Worm (Caenorhabditis elegans) whole organism, young adult: ENCODE measurements around the gene sprr-2.
A peak's percentile ranks its signal among the peaks of the same experiment; 100 is the strongest.

Experiments
- B0019.2 ChIP-seq: fragments of 200-800 bp; sonication (Bioruptor generic); conservative IDR thresholded peaks from 2 replicates; pipeline ENCODE4 v1.3.6; 2022; ENCODE audit warnings: missing genetic modification reagents, missing genetic modification characterization, missing compliant biosample characterization
- B0336.3 ChIP-seq: fragments of 200-800 bp; sonication (Bioruptor generic); IDR thresholded peaks from 2 replicates; pipeline ENCODE4 v1.3.6; 2022; ENCODE audit warnings: missing genetic modification characterization, missing compliant biosample characterization
- F49E8.2 ChIP-seq: sonication (generic microtip); optimal IDR thresholded peaks from 3 replicates; lab custom pipeline; 2017; ENCODE audit warnings: missing genetic modification characterization, mild to moderate bottlenecking, missing compliant biosample characterization, antibody characterized with exemption, moderate library complexity; ENCODE audit not compliant: insufficient read depth
- F57C9.4 ChIP-seq: sonication (generic microtip); optimal IDR thresholded peaks from 2 replicates; lab custom pipeline; 2017; ENCODE audit warnings: mild to moderate bottlenecking, missing genetic modification characterization, missing compliant biosample characterization
- K11D2.4 ChIP-seq: fragments of 200-800 bp; sonication (Bioruptor generic); IDR thresholded peaks from 2 replicates; pipeline ENCODE4 v1.3.6; 2022; ENCODE audit warnings: missing genetic modification reagents, missing genetic modification characterization, missing compliant biosample characterization
- K12H6.12 ChIP-seq: fragments of 200-800 bp; sonication (Bioruptor generic); optimal IDR thresholded peaks from 2 replicates; lab custom pipeline; 2018; ENCODE audit warnings: mild to moderate bottlenecking, missing genetic modification characterization, missing compliant biosample characterization
- T26A5.8 ChIP-seq: sonication (generic microtip); optimal IDR thresholded peaks from 2 replicates; lab custom pipeline; 2016; ENCODE audit warnings: missing genetic modification characterization, missing compliant biosample characterization
- Y79H2A.3 ChIP-seq: fragments of 200-800 bp; sonication (Bioruptor generic); conservative IDR thresholded peaks from 2 replicates; pipeline ENCODE4 v1.3.6; 2022; ENCODE audit warnings: missing genetic modification reagents, missing genetic modification characterization, missing compliant biosample characterization
- akir-1 ChIP-seq: fragments of 200-800 bp; sonication (Bioruptor generic); optimal IDR thresholded peaks from 2 replicates; lab custom pipeline; 2018; ENCODE audit warnings: mild to moderate bottlenecking, missing genetic modification characterization, moderate library complexity, missing compliant biosample characterization
- athp-1 ChIP-seq: sonication (generic microtip); optimal IDR thresholded peaks from 2 replicates; lab custom pipeline; 2017; ENCODE audit warnings: mild to moderate bottlenecking, missing genetic modification characterization, missing compliant biosample characterization
- attf-3 ChIP-seq: fragments of 200-800 bp; sonication (Bioruptor generic); conservative IDR thresholded peaks from 2 replicates; pipeline ENCODE4 v1.3.6; 2022; ENCODE audit warnings: missing genetic modification reagents, missing genetic modification characterization, missing compliant biosample characterization
- attf-5 ChIP-seq: fragments of 200-800 bp; sonication (Bioruptor generic); optimal IDR thresholded peaks from 2 replicates; lab custom pipeline; 2018; ENCODE audit warnings: mild to moderate bottlenecking, missing genetic modification characterization, missing compliant biosample characterization
- bed-2 ChIP-seq: fragments of 200-800 bp; sonication (Bioruptor generic); IDR thresholded peaks from 2 replicates; pipeline ENCODE4 v1.3.6; 2022; ENCODE audit warnings: missing genetic modification reagents, missing genetic modification characterization, missing compliant biosample characterization
- cebp-1 ChIP-seq, 2 experiments: fragments of 200-800 bp in 1 of 2; sonication (Bioruptor generic) in 1 of 2; sonication (generic microtip) in 1 of 2; IDR thresholded peaks in 1 of 2; optimal IDR thresholded peaks in 1 of 2; 2 replicates each; pipeline versions ENCODE4 v1.3.6 to Lab custom; 2017 to 2022; ENCODE audit warnings: missing compliant biosample characterization in 2 of 2, missing genetic modification characterization in 2 of 2, mild to moderate bottlenecking in 1 of 2, missing genetic modification reagents in 1 of 2, moderate library complexity in 1 of 2
- dpff-1 ChIP-seq: sonication (generic microtip); optimal IDR thresholded peaks from 2 replicates; lab custom pipeline; 2017; ENCODE audit warnings: mild to moderate bottlenecking, missing genetic modification characterization, missing compliant biosample characterization
- efl-1 ChIP-seq: fragments of 150-350 bp; optimal IDR thresholded peaks from 2 replicates; lab custom pipeline; 2014; ENCODE audit warnings: missing biosample characterization, missing genetic modification reagents, missing genetic modification characterization
- ekl-4 ChIP-seq: fragments of 200-800 bp; sonication (Bioruptor generic); IDR thresholded peaks from 2 replicates; pipeline ENCODE4 v1.3.6; 2022; ENCODE audit warnings: missing genetic modification reagents, missing genetic modification characterization, missing compliant biosample characterization
- gei-17 ChIP-seq: fragments of 200-800 bp; sonication (Bioruptor generic); optimal IDR thresholded peaks from 2 replicates; lab custom pipeline; 2018; ENCODE audit warnings: mild to moderate bottlenecking, missing genetic modification characterization, missing compliant biosample characterization
- him-1 ChIP-seq: sonication (generic microtip); optimal IDR thresholded peaks from 2 replicates; lab custom pipeline; 2016; ENCODE audit warnings: missing genotype, missing genetic modification reagents, missing genetic modification characterization, missing compliant biosample characterization
- hmg-1.2 ChIP-seq: fragments of 200-800 bp; sonication (Bioruptor generic); IDR thresholded peaks from 2 replicates; pipeline ENCODE4 v1.3.6; 2022; ENCODE audit warnings: missing genetic modification reagents, missing genetic modification characterization, missing compliant biosample characterization
- hsf-1 ChIP-seq: fragments of 200-800 bp; sonication (Bioruptor generic); IDR thresholded peaks from 2 replicates; pipeline ENCODE4 v1.3.6; 2022; ENCODE audit warnings: missing genetic modification reagents, missing genetic modification characterization, missing compliant biosample characterization
- mes-4 ChIP-seq: sonication (generic microtip); optimal IDR thresholded peaks from 2 replicates; lab custom pipeline; 2016; ENCODE audit warnings: missing genotype, missing genetic modification characterization, missing compliant biosample characterization
- mxl-1 ChIP-seq: sonication (generic microtip); optimal IDR thresholded peaks from 2 replicates; lab custom pipeline; 2016; ENCODE audit warnings: missing genetic modification characterization, missing compliant biosample characterization
- nfya-1 ChIP-seq: sonication (generic microtip); optimal IDR thresholded peaks from 2 replicates; lab custom pipeline; 2017; ENCODE audit warnings: antibody characterized with exemption, missing compliant biosample characterization, missing genetic modification characterization, borderline replicate concordance; ENCODE audit not compliant: insufficient read depth
- nfyb-1 ChIP-seq: fragments of 200-800 bp; sonication (Bioruptor generic); IDR thresholded peaks from 2 replicates; pipeline ENCODE4 v1.3.6; 2022; ENCODE audit warnings: missing genetic modification reagents, missing genetic modification characterization, missing compliant biosample characterization
- nhr-179 ChIP-seq: sonication (generic microtip); optimal IDR thresholded peaks from 2 replicates; lab custom pipeline; 2016; ENCODE audit warnings: mild to moderate bottlenecking, missing genetic modification characterization, missing compliant biosample characterization
- nhr-90 ChIP-seq: sonication (generic microtip); optimal IDR thresholded peaks from 2 replicates; lab custom pipeline; 2016; ENCODE audit warnings: missing genotype, mild to moderate bottlenecking, missing genetic modification characterization, missing compliant biosample characterization
- pbrm-1 ChIP-seq: fragments of 200-800 bp; sonication (Bioruptor generic); IDR thresholded peaks from 2 replicates; pipeline ENCODE4 v1.3.6; 2022; ENCODE audit warnings: missing genetic modification reagents, missing genetic modification characterization, missing compliant biosample characterization
- sdz-38 ChIP-seq: sonication (generic microtip); optimal IDR thresholded peaks from 2 replicates; lab custom pipeline; 2016; ENCODE audit warnings: missing genotype, missing genetic modification characterization, missing compliant biosample characterization
- snpc-1.1 ChIP-seq: sonication (generic microtip); optimal IDR thresholded peaks from 2 replicates; lab custom pipeline; 2017; ENCODE audit warnings: missing genetic modification characterization, mild to moderate bottlenecking, missing compliant biosample characterization, antibody characterized with exemption, moderate library complexity, missing genotype, missing genetic modification reagents; ENCODE audit not compliant: insufficient read depth
- snpc-3.4 ChIP-seq: sonication (generic microtip); optimal IDR thresholded peaks from 2 replicates; lab custom pipeline; 2017; ENCODE audit warnings: missing genetic modification characterization, mild to moderate bottlenecking, missing compliant biosample characterization, antibody characterized with exemption, moderate library complexity, missing genotype, missing genetic modification reagents
- snpc-4 ChIP-seq, 5 experiments: fragments of 150-350 bp in 1 of 5; sonication (generic microtip) in 4 of 5; optimal IDR thresholded peaks; 2 replicates each; lab custom pipeline; 2014 to 2018; ENCODE audit warnings: missing genetic modification characterization in 5 of 5, missing biosample characterization in 3 of 5, antibody characterized with exemption in 2 of 5, mild to moderate bottlenecking in 2 of 5, missing compliant biosample characterization in 2 of 5, missing genotype in 2 of 5, moderate library complexity in 2 of 5, missing genetic modification reagents in 1 of 5
- ztf-6 ChIP-seq: fragments of 200-800 bp; sonication (Bioruptor generic); IDR thresholded peaks from 2 replicates; pipeline ENCODE4 v1.3.6; 2022; ENCODE audit warnings: missing genetic modification reagents, missing genetic modification characterization, missing compliant biosample characterization

The sprr-2 gene

DNA sequence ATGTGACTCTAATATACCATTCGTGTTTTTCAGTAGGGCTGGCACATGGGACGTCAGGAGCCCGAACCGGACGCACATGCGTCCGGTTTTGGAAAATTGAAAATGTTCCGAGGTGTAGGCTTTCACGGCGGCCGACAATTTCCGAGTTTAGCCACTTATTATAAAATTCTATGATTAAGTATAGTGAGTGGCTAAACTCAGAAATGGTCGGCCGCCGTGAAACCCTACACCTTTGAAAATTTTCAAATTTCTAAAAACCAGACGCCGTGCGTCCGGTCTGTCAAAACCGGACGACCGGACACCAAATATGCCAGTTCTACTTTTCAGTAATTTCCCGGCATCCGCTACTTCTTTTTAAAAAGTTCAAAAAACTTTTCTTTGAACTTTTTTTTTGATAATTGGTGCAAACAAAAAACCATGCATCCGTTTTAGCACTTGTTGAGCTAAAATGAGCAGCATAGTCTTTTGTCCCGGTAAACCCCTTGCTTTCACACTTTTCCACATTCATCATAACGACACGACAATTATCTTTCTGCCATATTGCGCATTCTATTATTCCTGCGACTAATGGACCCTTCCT is 35.5 kb upstream of the sprr-2 start:
- no peak for TF ChIP-seq F49E8.2
- no peak for TF ChIP-seq snpc-4 (GFP tag; optimal IDR thresholded peaks at IDR 0.05; lab: Kevin White, UChicago)
- TF ChIP-seq snpc-4 (tag; optimal IDR thresholded peaks at IDR 0.05; lab: Kevin White, UChicago) = peak in 3 of 4 experiments; percentile 36 to 88 (median 86)
- no peak for TF ChIP-seq K11D2.4
- TF ChIP-seq cebp-1 (GFP tag; IDR thresholded peaks at IDR 0.05; lab: Robert Waterston, UW) = no peak
- no peak for TF ChIP-seq cebp-1 (tag; optimal IDR thresholded peaks at IDR 0.05; lab: Kevin White, UChicago)
- peak; percentile 1 for TF ChIP-seq snpc-1.1 (tag; lab: Kevin White, UChicago)
- peak; percentile 33 for TF ChIP-seq hmg-1.2

DNA sequence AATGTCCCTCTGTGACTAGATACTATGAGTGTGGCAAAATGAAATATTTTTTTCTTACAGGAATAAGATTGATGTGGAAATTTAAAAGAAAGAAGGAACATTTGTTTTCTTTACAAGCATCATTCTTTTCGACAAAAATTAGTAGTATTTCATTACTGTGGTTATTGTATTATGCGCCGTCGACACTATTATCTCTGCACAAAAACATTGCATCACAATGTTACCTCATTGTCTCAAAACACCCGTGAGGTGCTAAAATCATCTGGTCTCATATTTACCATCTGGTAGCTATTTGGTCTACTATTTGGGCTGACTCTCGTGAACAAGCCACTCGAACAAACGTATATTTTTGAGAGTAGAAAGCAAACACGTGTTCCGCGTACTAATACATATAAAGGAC is 33.7 kb upstream of the sprr-2 start:
- TF ChIP-seq ekl-4 (no peak), B0019.2 (GFP tag; lab: Robert Waterston, UW) (no peak), gei-17 (GFP tag; lab: Kevin White, UChicago) (no peak), K12H6.12 (tag; lab: Kevin White, UChicago) (no peak), efl-1 (GFP tag; lab: Kevin White, UChicago) (no peak), him-1 (tag; lab: Kevin White, UChicago) (no peak)

DNA sequence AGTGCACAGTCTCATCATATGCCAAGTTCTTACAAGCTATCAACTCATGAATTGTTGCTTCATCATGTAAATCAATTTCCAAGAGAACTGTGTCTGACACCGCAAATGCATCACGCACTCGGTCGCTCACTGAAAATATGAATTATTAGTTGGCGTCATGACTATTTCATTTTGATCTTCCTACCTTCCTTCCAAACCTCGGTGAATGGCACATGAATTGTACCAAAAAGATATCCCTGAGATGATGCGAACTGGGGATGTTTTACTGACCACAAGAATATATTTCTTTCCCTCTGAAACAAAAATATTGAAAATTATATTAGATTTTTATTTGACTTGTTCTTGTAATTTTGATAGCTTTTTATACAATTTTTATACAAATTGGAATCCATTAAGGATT is 33.1 kb upstream of the sprr-2 start:
- no peak for TF ChIP-seq hmg-1.2
- no peak for TF ChIP-seq hsf-1 (GFP tag; lab: Robert Waterston, UW)
- TF ChIP-seq ztf-6 (GFP tag; lab: Robert Waterston, UW) = no peak
- no peak for TF ChIP-seq B0336.3 (GFP tag; lab: Robert Waterston, UW)
- TF ChIP-seq nfya-1 (tag; lab: Kevin White, UChicago) = no peak
- TF ChIP-seq attf-3 (GFP tag; lab: Robert Waterston, UW) = no peak
- TF ChIP-seq bed-2 (GFP tag; lab: Robert Waterston, UW) = no peak
- TF ChIP-seq snpc-3.4 (tag; lab: Kevin White, UChicago) = no peak
- no peak for TF ChIP-seq athp-1 (tag; lab: Kevin White, UChicago)
- TF ChIP-seq mxl-1 (tag; lab: Kevin White, UChicago) = no peak
- no peak for TF ChIP-seq nhr-179 (tag; lab: Kevin White, UChicago)
- no peak for TF ChIP-seq T26A5.8 (tag; lab: Kevin White, UChicago)
- TF ChIP-seq mes-4 (tag; lab: Kevin White, UChicago) = no peak
- no peak for TF ChIP-seq nfyb-1
- no peak for TF ChIP-seq attf-5
- TF ChIP-seq sdz-38 (tag; lab: Kevin White, UChicago) = no peak
- no peak for TF ChIP-seq akir-1 (GFP tag; lab: Kevin White, UChicago)
- TF ChIP-seq Y79H2A.3 (GFP tag; lab: Robert Waterston, UW) = no peak
- no peak for TF ChIP-seq dpff-1 (tag; lab: Kevin White, UChicago)
- no peak for TF ChIP-seq F57C9.4

ce11 chrX:14761021-14761420 is 32.2 kb upstream of the sprr-2 start, which contains the start of gene C05G5.5:
TSS of gene C05G5.5 (minus strand) at chrX:14761121.
- no peak for TF ChIP-seq nhr-90 (tag; lab: Kevin White, UChicago)
- no peak for TF ChIP-seq pbrm-1 (GFP tag; lab: Robert Waterston, UW)
